Fruit fly (Drosophila melanogaster): ENCODE measurements around the gene CG13699.

CG13699 gene

dm6 chr3L:18144620-18145019 lies 17.7 kb downstream of the CG13699 start:
- TF ChIP-seq kay (GFP tag; ENCODE audit: borderline replicate concordance) (no peak), CG33017 (tag; optimal IDR thresholded peaks at IDR 0.05) (no peak), CG5204 (GFP tag; optimal IDR thresholded peaks at IDR 0.05) (no peak), toe (GFP tag; optimal IDR thresholded peaks at IDR 0.05) (no peak), CG7101 (tag; optimal IDR thresholded peaks at IDR 0.05) (no peak), tj (GFP tag; optimal IDR thresholded peaks at IDR 0.05) (no peak), cnc (optimal IDR thresholded peaks at IDR 0.05) (no peak), CG1620 (GFP tag; optimal IDR thresholded peaks at IDR 0.05) (no peak), Hr96 (GFP tag; optimal IDR thresholded peaks at IDR 0.05) (no peak), Mnt (GFP tag; optimal IDR thresholded peaks at IDR 0.05) (no peak), Clk (GFP tag; optimal IDR thresholded peaks at IDR 0.05) (no peak), CG12768 (GFP tag; optimal IDR thresholded peaks at IDR 0.05) (no peak), pad (GFP tag; optimal IDR thresholded peaks at IDR 0.05) (no peak), bab1 (GFP tag; optimal IDR thresholded peaks at IDR 0.05) (no peak), CG14711 (tag; optimal IDR thresholded peaks at IDR 0.05) (no peak), ovo (GFP tag; optimal IDR thresholded peaks at IDR 0.05) (no peak), CG11617 (GFP tag; optimal IDR thresholded peaks at IDR 0.05) (no peak), Crg-1 (GFP tag; optimal IDR thresholded peaks at IDR 0.05) (no peak)

dm6 chr3L:18142969-18143368 lies 19.4 kb downstream of the CG13699 start:
- TF ChIP-seq ovo (GFP tag; optimal IDR thresholded peaks at IDR 0.05) (peak; percentile 27), CG7101 (tag; optimal IDR thresholded peaks at IDR 0.05) (peak; percentile 25), CG5204 (GFP tag; optimal IDR thresholded peaks at IDR 0.05) (no peak)

- TF ChIP-seq Hr96 (GFP tag; optimal IDR thresholded peaks at IDR 0.05) (peak; percentile 16), CG1620 (GFP tag; optimal IDR thresholded peaks at IDR 0.05) (no peak), bab1 (GFP tag; optimal IDR thresholded peaks at IDR 0.05) (peak; percentile 16), CG12768 (GFP tag; optimal IDR thresholded peaks at IDR 0.05) (peak; percentile 8)
Observed at dm6 chr3L:18139184-18139629, 23.1 kb downstream of the CG13699 start, which contains the start of gene geko. geko (plus strand) TSS chr3L:18139402.

dm6 chr3L:18138280-18138679 lies 24.0 kb downstream of the CG13699 start:
- TF ChIP-seq Clk (GFP tag; optimal IDR thresholded peaks at IDR 0.05) (no peak), CG1620 (GFP tag; optimal IDR thresholded peaks at IDR 0.05) (no peak), CG14711 (tag; optimal IDR thresholded peaks at IDR 0.05) (no peak), CG7045 (GFP tag; optimal IDR thresholded peaks at IDR 0.05) (no peak), tj (GFP tag; optimal IDR thresholded peaks at IDR 0.05) (no peak)

dm6 chr3L:18137197-18137596 lies 25.1 kb downstream of the CG13699 start:
- TF ChIP-seq cic (GFP tag; optimal IDR thresholded peaks at IDR 0.05): no peak
- TF ChIP-seq CG5204 (GFP tag; optimal IDR thresholded peaks at IDR 0.05): no peak
- TF ChIP-seq CG7045 (GFP tag; optimal IDR thresholded peaks at IDR 0.05): no peak
- no peak for TF ChIP-seq Hr96 (GFP tag; optimal IDR thresholded peaks at IDR 0.05)
- TF ChIP-seq toe (GFP tag; optimal IDR thresholded peaks at IDR 0.05): no peak
- no peak for TF ChIP-seq kay (GFP tag; ENCODE audit: borderline replicate concordance)
- no peak for TF ChIP-seq tj (GFP tag; optimal IDR thresholded peaks at IDR 0.05)
- TF ChIP-seq bab1 (GFP tag; optimal IDR thresholded peaks at IDR 0.05): no peak
- no peak for TF ChIP-seq CG1620 (GFP tag; optimal IDR thresholded peaks at IDR 0.05)
- no peak for TF ChIP-seq CG7101 (tag; optimal IDR thresholded peaks at IDR 0.05)
- no peak for TF ChIP-seq CG33017 (tag; optimal IDR thresholded peaks at IDR 0.05)
- TF ChIP-seq pad (GFP tag; optimal IDR thresholded peaks at IDR 0.05): no peak
- no peak for TF ChIP-seq Clk (GFP tag; optimal IDR thresholded peaks at IDR 0.05)
- TF ChIP-seq CG14711 (tag; optimal IDR thresholded peaks at IDR 0.05): no peak
- TF ChIP-seq Crg-1 (GFP tag; optimal IDR thresholded peaks at IDR 0.05): no peak

dm6 chr3L:18132589-18132988 lies 29.7 kb downstream of the CG13699 start, which contains the start of gene Cyp312a1:
Cyp312a1 (minus strand) TSS chr3L:18132689.
- TF ChIP-seq kay (GFP tag; ENCODE audit: borderline replicate concordance): peak; percentile 16
- TF ChIP-seq pad (GFP tag; optimal IDR thresholded peaks at IDR 0.05): no peak
- TF ChIP-seq CG33017 (tag; optimal IDR thresholded peaks at IDR 0.05): no peak
- TF ChIP-seq cic (GFP tag; optimal IDR thresholded peaks at IDR 0.05): no peak

dm6 chr3L:18124138-18124537 lies 38.2 kb downstream of the CG13699 start:
- no peak for TF ChIP-seq pad (GFP tag; optimal IDR thresholded peaks at IDR 0.05)
- TF ChIP-seq toe (GFP tag; optimal IDR thresholded peaks at IDR 0.05): no peak
- no peak for TF ChIP-seq Hr96 (GFP tag; optimal IDR thresholded peaks at IDR 0.05)
- no peak for TF ChIP-seq CG5204 (GFP tag; optimal IDR thresholded peaks at IDR 0.05)
- TF ChIP-seq CG7101 (tag; optimal IDR thresholded peaks at IDR 0.05): no peak
- no peak for TF ChIP-seq cnc (optimal IDR thresholded peaks at IDR 0.05)
- no peak for TF ChIP-seq CG14711 (tag; optimal IDR thresholded peaks at IDR 0.05)
- no peak for TF ChIP-seq ovo (GFP tag; optimal IDR thresholded peaks at IDR 0.05)

- TF ChIP-seq kay (GFP tag; ENCODE audit: borderline replicate concordance) (no peak), CG1620 (GFP tag; optimal IDR thresholded peaks at IDR 0.05) (no peak), CG14711 (tag; optimal IDR thresholded peaks at IDR 0.05) (no peak), cic (GFP tag; optimal IDR thresholded peaks at IDR 0.05) (no peak), pad (GFP tag; optimal IDR thresholded peaks at IDR 0.05) (no peak), Clk (GFP tag; optimal IDR thresholded peaks at IDR 0.05) (no peak), CG7101 (tag; optimal IDR thresholded peaks at IDR 0.05) (no peak)
Observed at dm6 chr3L:18121889-18122288, 40.4 kb downstream of the CG13699 start, which contains the start of gene CG42853. CG42853 (minus strand) TSS chr3L:18121989.
